Worm (Caenorhabditis elegans) whole organism, L1 larva: Measurements from ENCODE around the gene memo-1.

ENCODE experiments used
- C04F5.9 ChIP-seq: sonication (generic microtip); optimal IDR thresholded peaks from 2 replicates; lab custom pipeline; 2016; ENCODE audit warnings: missing genetic modification characterization, missing compliant biosample characterization
- C16A3.4 ChIP-seq: fragments of 150-350 bp; optimal IDR thresholded peaks from 2 replicates; lab custom pipeline; 2014; ENCODE audit warnings: missing biosample characterization, missing genetic modification characterization
- C34B4.2 ChIP-seq: sonication (generic microtip); optimal IDR thresholded peaks from 2 replicates; lab custom pipeline; 2017; ENCODE audit warnings: mild to moderate bottlenecking, missing genetic modification characterization, missing compliant biosample characterization
- F16B12.6 ChIP-seq: fragments of 150-350 bp; optimal IDR thresholded peaks from 2 replicates; lab custom pipeline; 2014; ENCODE audit warnings: missing biosample characterization, missing genetic modification characterization
- Y116A8C.19 ChIP-seq: sonication (generic microtip); optimal IDR thresholded peaks from 2 replicates; lab custom pipeline; 2016; ENCODE audit warnings: missing compliant biosample characterization, missing genetic modification characterization, borderline replicate concordance
- aha-1 ChIP-seq: fragments of 150-350 bp; optimal IDR thresholded peaks from 2 replicates; lab custom pipeline; 2014; ENCODE audit warnings: missing biosample characterization, missing genetic modification characterization
- aly-2 ChIP-seq: fragments of 150-350 bp; optimal IDR thresholded peaks from 2 replicates; lab custom pipeline; 2014; ENCODE audit warnings: missing biosample characterization, missing genetic modification characterization
- blmp-1 ChIP-seq: fragments of 150-350 bp; optimal IDR thresholded peaks from 2 replicates; lab custom pipeline; 2014; ENCODE audit warnings: missing biosample characterization, missing genetic modification characterization
- ceh-63 ChIP-seq: fragments of 200-800 bp; sonication (Bioruptor generic); optimal IDR thresholded peaks from 2 replicates; lab custom pipeline; 2018; ENCODE audit warnings: mild to moderate bottlenecking, missing genetic modification characterization, missing compliant biosample characterization
- ceh-8 ChIP-seq: fragments of 200-800 bp; sonication (Bioruptor generic); optimal IDR thresholded peaks from 2 replicates; lab custom pipeline; 2018; ENCODE audit warnings: mild to moderate bottlenecking, missing genetic modification characterization, moderate library complexity, missing compliant biosample characterization
- ceh-82 ChIP-seq, 3 experiments: fragments of 150-350 bp in 1 of 3; sonication (generic microtip) in 2 of 3; optimal IDR thresholded peaks; 2 replicates each; lab custom pipeline; 2014 to 2017; ENCODE audit warnings: missing biosample characterization in 3 of 3, missing genetic modification characterization in 3 of 3
- ceh-88 ChIP-seq: fragments of 200-800 bp; sonication (Bioruptor generic); IDR thresholded peaks from 2 replicates; pipeline ENCODE4 v1.3.6; 2022; ENCODE audit warnings: missing genetic modification characterization, missing compliant biosample characterization
- ceh-90 ChIP-seq: sonication (generic microtip); optimal IDR thresholded peaks from 2 replicates; lab custom pipeline; 2016; ENCODE audit warnings: missing genetic modification characterization, missing compliant biosample characterization
- dpl-1 ChIP-seq, 3 experiments: fragments of 150-350 bp in 2 of 3; sonication (generic microtip) in 1 of 3; optimal IDR thresholded peaks; 2 replicates each; lab custom pipeline; 2014 to 2017; ENCODE audit warnings: missing biosample characterization in 3 of 3, missing genetic modification characterization in 3 of 3, missing genetic modification reagents in 3 of 3
- egl-27 ChIP-seq, 2 experiments: fragments of 150-350 bp in 1 of 2; sonication (generic microtip); optimal IDR thresholded peaks; 3 replicates each; lab custom pipeline; 2017 to 2018; ENCODE audit warnings: missing biosample characterization in 2 of 2, missing genetic modification characterization in 2 of 2, missing genetic modification reagents in 2 of 2
- elt-3 ChIP-seq, 6 experiments: fragments of 150-350 bp in 1 of 6; sonication (generic microtip); optimal IDR thresholded peaks; 2 replicates each; lab custom pipeline; 2017 to 2018; ENCODE audit warnings: missing biosample characterization in 6 of 6, missing genetic modification characterization in 6 of 6, inconsistent platforms in 1 of 6
- fkh-10 ChIP-seq: sonication (generic microtip); optimal IDR thresholded peaks from 2 replicates; lab custom pipeline; 2017; ENCODE audit warnings: missing biosample characterization, missing genetic modification reagents, missing genetic modification characterization
- grh-1 ChIP-seq: fragments of 200-800 bp; sonication (Bioruptor generic); IDR thresholded peaks from 2 replicates; pipeline ENCODE4 v1.3.6; 2022; ENCODE audit warnings: missing genetic modification reagents, missing genetic modification characterization, missing compliant biosample characterization
- hlh-17 ChIP-seq: fragments of 200-800 bp; sonication (Bioruptor generic); optimal IDR thresholded peaks from 2 replicates; lab custom pipeline; 2018; ENCODE audit warnings: missing genetic modification characterization, mild to moderate bottlenecking, missing compliant biosample characterization, moderate library complexity, borderline replicate concordance
- hlh-4 ChIP-seq: sonication (generic microtip); optimal IDR thresholded peaks from 2 replicates; lab custom pipeline; 2016; ENCODE audit warnings: mild to moderate bottlenecking, missing genetic modification characterization, missing compliant biosample characterization
- hpl-2 ChIP-seq: fragments of 150-350 bp; optimal IDR thresholded peaks from 2 replicates; lab custom pipeline; 2014; ENCODE audit warnings: missing biosample characterization, missing genetic modification reagents, missing genetic modification characterization
- irx-1 ChIP-seq: sonication (generic microtip); optimal IDR thresholded peaks from 2 replicates; lab custom pipeline; 2016; ENCODE audit warnings: missing genetic modification characterization, missing compliant biosample characterization
- isw-1 ChIP-seq: fragments of 200-800 bp; sonication (Bioruptor generic); IDR thresholded peaks from 2 replicates; pipeline ENCODE4 v1.3.6; 2022; ENCODE audit warnings: missing genetic modification characterization, missing compliant biosample characterization
- jun-1 ChIP-seq: fragments of 150-350 bp; optimal IDR thresholded peaks from 2 replicates; lab custom pipeline; 2014; ENCODE audit warnings: missing biosample characterization, missing genetic modification reagents, missing genetic modification characterization
- lin-13 ChIP-seq: fragments of 150-350 bp; optimal IDR thresholded peaks from 2 replicates; lab custom pipeline; 2014; ENCODE audit warnings: missing biosample characterization, missing genetic modification reagents, missing genetic modification characterization
- lin-14 ChIP-seq: fragments of 200-800 bp; sonication (Bioruptor generic); optimal IDR thresholded peaks from 2 replicates; lab custom pipeline; 2018; ENCODE audit warnings: mild to moderate bottlenecking, missing genetic modification characterization, moderate library complexity, missing compliant biosample characterization
- lin-15B ChIP-seq: fragments of 150-350 bp; sonication (generic microtip); optimal IDR thresholded peaks from 3 replicates; lab custom pipeline; 2014; ENCODE audit warnings: missing biosample characterization, missing genetic modification characterization
- lin-35 ChIP-seq, 2 experiments: fragments of 150-350 bp; optimal IDR thresholded peaks; 2 replicates each; lab custom pipeline; 2014; ENCODE audit warnings: missing biosample characterization in 2 of 2, missing genetic modification characterization in 2 of 2, missing genetic modification reagents in 2 of 2
- lir-3 ChIP-seq: sonication (generic microtip); optimal IDR thresholded peaks from 2 replicates; lab custom pipeline; 2016; ENCODE audit warnings: mild to moderate bottlenecking, missing genetic modification characterization, moderate library complexity, missing compliant biosample characterization; ENCODE audit not compliant: poor library complexity
- lsy-2 ChIP-seq, 2 experiments: fragments of 150-350 bp; optimal IDR thresholded peaks; 2 replicates each; lab custom pipeline; 2014; ENCODE audit warnings: missing biosample characterization in 2 of 2, missing genetic modification characterization in 2 of 2
- mef-2 ChIP-seq: fragments of 150-350 bp; optimal IDR thresholded peaks from 2 replicates; lab custom pipeline; 2014; ENCODE audit warnings: missing biosample characterization, missing genetic modification characterization
- mep-1 ChIP-seq: fragments of 150-350 bp; optimal IDR thresholded peaks from 2 replicates; lab custom pipeline; 2014; ENCODE audit warnings: missing biosample characterization, missing genetic modification characterization
- nhr-12 ChIP-seq: sonication (generic microtip); optimal IDR thresholded peaks from 2 replicates; lab custom pipeline; 2017; ENCODE audit warnings: missing biosample characterization, missing genetic modification characterization
- nhr-237 ChIP-seq: fragments of 150-350 bp; optimal IDR thresholded peaks from 2 replicates; lab custom pipeline; 2014; ENCODE audit warnings: missing biosample characterization, missing genetic modification characterization
- nhr-28 ChIP-seq: fragments of 150-350 bp; optimal IDR thresholded peaks from 2 replicates; lab custom pipeline; 2014; ENCODE audit warnings: missing biosample characterization, missing genetic modification characterization
- nhr-47 ChIP-seq: sonication (generic microtip); optimal IDR thresholded peaks from 2 replicates; lab custom pipeline; 2016; ENCODE audit warnings: mild to moderate bottlenecking, missing genetic modification characterization, moderate library complexity, missing compliant biosample characterization
- nhr-76 ChIP-seq: sonication (generic microtip); optimal IDR thresholded peaks from 2 replicates; lab custom pipeline; 2017; ENCODE audit warnings: missing biosample characterization, missing genetic modification characterization
- nhr-77 ChIP-seq: fragments of 150-350 bp; optimal IDR thresholded peaks from 2 replicates; lab custom pipeline; 2014; ENCODE audit warnings: missing biosample characterization, missing genetic modification characterization
- pag-3 ChIP-seq: sonication (generic microtip); optimal IDR thresholded peaks from 2 replicates; lab custom pipeline; 2017; ENCODE audit warnings: missing genetic modification characterization, mild to moderate bottlenecking, missing compliant biosample characterization, antibody characterized with exemption, borderline replicate concordance; ENCODE audit not compliant: insufficient read depth
- pax-3 ChIP-seq: fragments of 200-800 bp; sonication (Bioruptor generic); optimal IDR thresholded peaks from 2 replicates; lab custom pipeline; 2018; ENCODE audit warnings: mild to moderate bottlenecking, missing genetic modification characterization, moderate library complexity, missing compliant biosample characterization
- pqm-1 ChIP-seq: sonication (generic microtip); optimal IDR thresholded peaks from 3 replicates; lab custom pipeline; 2017; ENCODE audit warnings: missing biosample characterization, missing genetic modification characterization
- skn-1 ChIP-seq: fragments of 150-350 bp; optimal IDR thresholded peaks from 2 replicates; lab custom pipeline; 2014; ENCODE audit warnings: missing biosample characterization, missing genetic modification characterization
- snu-23 ChIP-seq: sonication (generic microtip); optimal IDR thresholded peaks from 2 replicates; lab custom pipeline; 2016; ENCODE audit warnings: missing genetic modification characterization, missing compliant biosample characterization
- swsn-7 ChIP-seq: sonication (generic microtip); optimal IDR thresholded peaks from 2 replicates; lab custom pipeline; 2016; ENCODE audit warnings: missing genetic modification characterization, missing compliant biosample characterization
- tbx-2 ChIP-seq: sonication (generic microtip); optimal IDR thresholded peaks from 2 replicates; lab custom pipeline; 2016; ENCODE audit warnings: missing genetic modification characterization, missing compliant biosample characterization
- tlp-1 ChIP-seq: fragments of 150-350 bp; optimal IDR thresholded peaks from 2 replicates; lab custom pipeline; 2014; ENCODE audit warnings: missing biosample characterization, missing genetic modification characterization
- unc-130 ChIP-seq: fragments of 150-350 bp; optimal IDR thresholded peaks from 2 replicates; lab custom pipeline; 2017; ENCODE audit warnings: missing biosample characterization, missing genetic modification characterization, inconsistent platforms
- unc-30 ChIP-seq: sonication (generic microtip); optimal IDR thresholded peaks from 2 replicates; lab custom pipeline; 2017; ENCODE audit warnings: missing biosample characterization, missing genetic modification characterization
- unc-62 ChIP-seq: fragments of 150-350 bp; optimal IDR thresholded peaks from 2 replicates; lab custom pipeline; 2014; ENCODE audit warnings: missing biosample characterization, missing genetic modification reagents, missing genetic modification characterization
- unc-86 ChIP-seq: sonication (generic microtip); optimal IDR thresholded peaks from 2 replicates; lab custom pipeline; 2016; ENCODE audit warnings: missing genetic modification characterization, missing compliant biosample characterization
- vab-15 ChIP-seq: sonication (generic microtip); optimal IDR thresholded peaks from 2 replicates; lab custom pipeline; 2017; ENCODE audit warnings: missing genotype, mild to moderate bottlenecking, missing genetic modification characterization, missing compliant biosample characterization
- ztf-4 ChIP-seq: fragments of 150-350 bp; optimal IDR thresholded peaks from 2 replicates; lab custom pipeline; 2014; ENCODE audit warnings: missing biosample characterization, missing genetic modification characterization

The memo-1 gene

ce11 chrV:7804064-7804800 is 42.7 kb downstream of the memo-1 start, which contains the start of gene uvs-1 (continued):
- TF ChIP-seq ceh-82 (tag; optimal IDR thresholded peaks at IDR 0.05; lab: Kevin White, UChicago) (peak in 2 of 3 experiments; percentile 20 to 78), ceh-90 (tag; lab: Kevin White, UChicago) (no peak), unc-86 (peak; percentile 8), nhr-76 (tag; lab: Kevin White, UChicago) (no peak), lin-13 (GFP tag; lab: Kevin White, UChicago) (peak; percentile 26), lin-15B (peak; percentile 59), mep-1 (tag; lab: Kevin White, UChicago) (peak; percentile 57), grh-1 (no peak), dpl-1 (GFP tag; optimal IDR thresholded peaks at IDR 0.05; lab: Kevin White, UChicago) (peak; percentile 33 to 73 (median 38)), C04F5.9 (tag; lab: Kevin White, UChicago) (no peak), irx-1 (tag; lab: Kevin White, UChicago) (peak; percentile 46), ceh-8 (no peak), fkh-10 (GFP tag; lab: Kevin White, UChicago) (peak; percentile 17), unc-130 (peak; percentile 63), elt-3 (tag; optimal IDR thresholded peaks at IDR 0.05; lab: Kevin White, UChicago) (peak in 1 of 6 experiments; percentile 35), lir-3 (tag; lab: Kevin White, UChicago) (no peak), isw-1 (GFP tag; lab: Robert Waterston, UW) (no peak), swsn-7 (no peak), pax-3 (tag; lab: Kevin White, UChicago) (no peak), unc-30 (tag; lab: Kevin White, UChicago) (no peak), nhr-28 (no peak), F16B12.6 (tag; lab: Kevin White, UChicago) (peak; percentile 28), tbx-2 (peak; percentile 41), lsy-2 (tag; optimal IDR thresholded peaks at IDR 0.05; lab: Kevin White, UChicago) (peak; percentile 20 to 43), aly-2 (tag; lab: Kevin White, UChicago) (no peak), jun-1 (tag; lab: Kevin White, UChicago) (no peak), nhr-12 (no peak), vab-15 (peak; percentile 64), ceh-63 (GFP tag; lab: Kevin White, UChicago) (no peak), nhr-77 (tag; lab: Kevin White, UChicago) (peak; percentile 24), unc-62 (GFP tag; lab: Kevin White, UChicago) (no peak), tlp-1 (tag; lab: Kevin White, UChicago) (no peak), blmp-1 (tag; lab: Kevin White, UChicago) (peak; percentile 79), skn-1 (tag; lab: Kevin White, UChicago) (peak; percentile 48), snu-23 (peak; percentile 40), hlh-17 (no peak), hlh-4 (no peak), pqm-1 (no peak), egl-27 (tag; optimal IDR thresholded peaks at IDR 0.05; lab: Kevin White, UChicago) (no peak), C34B4.2 (tag; lab: Kevin White, UChicago) (no peak), nhr-47 (tag; lab: Kevin White, UChicago) (peak; percentile 57), ceh-88 (GFP tag; lab: Robert Waterston, UW) (no peak), C16A3.4 (tag; lab: Kevin White, UChicago) (peak; percentile 47), aha-1 (no peak), Y116A8C.19 (tag; lab: Kevin White, UChicago) (no peak), mef-2 (no peak), pag-3 (tag; lab: Kevin White, UChicago) (no peak), ztf-4 (tag; lab: Kevin White, UChicago) (no peak), lin-35 (GFP tag; optimal IDR thresholded peaks at IDR 0.05; lab: Kevin White, UChicago) (peak; percentile 50 to 57), hpl-2 (GFP tag; lab: Kevin White, UChicago) (no peak), lin-14 (peak; percentile 78), nhr-237 (no peak)
- TF ChIP-seq, all 84 proteins: peak for 36
